Worm (Caenorhabditis elegans) whole organism, L2 larva: ENCODE results near the gene F54H5.5.

Experiments used
- F13H6.1 ChIP-seq: sonication (generic microtip); optimal IDR thresholded peaks from 2 replicates; lab custom pipeline; 2016; ENCODE audit warnings: missing genetic modification characterization, missing compliant biosample characterization
- egl-27 ChIP-seq: sonication (generic microtip); optimal IDR thresholded peaks from 3 replicates; lab custom pipeline; 2017; ENCODE audit warnings: missing biosample characterization, missing genetic modification reagents, missing genetic modification characterization
- snpc-4 ChIP-seq: fragments of 150-350 bp; optimal IDR thresholded peaks from 2 replicates; lab custom pipeline; 2014; ENCODE audit warnings: missing biosample characterization, missing genetic modification characterization

DNA sequence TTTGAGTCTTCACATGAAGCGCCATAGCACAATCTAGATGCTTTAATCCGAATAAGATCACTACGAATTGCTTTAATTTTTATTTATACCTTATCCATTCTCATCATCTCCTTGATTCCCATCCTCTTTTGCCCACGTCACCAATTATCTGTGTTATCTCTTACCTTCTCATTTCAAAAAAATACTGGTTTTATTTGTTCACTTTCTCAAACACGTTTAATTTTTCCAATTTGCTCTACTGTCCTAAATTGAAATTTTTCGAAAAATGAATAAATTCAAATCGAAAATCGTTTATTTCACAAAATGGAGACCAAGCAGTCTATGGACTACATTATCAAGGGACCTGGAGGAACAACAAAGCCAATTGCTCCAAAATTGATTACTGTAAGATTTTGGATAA, 5.2 kb downstream of the F54H5.5 start, which contains the start of gene F54H5.3:
- TF ChIP-seq egl-27 (tag; lab: Kevin White, UChicago) = no peak
- no peak for TF ChIP-seq snpc-4 (tag; lab: Kevin White, UChicago)
- no peak for TF ChIP-seq F13H6.1 (tag; lab: Kevin White, UChicago)
